Worm (Caenorhabditis elegans) whole organism, midembryonic: Measurements from ENCODE around the gene F15G9.5.

ENCODE experiments used
- T22C8.4 ChIP-seq: fragments of 200-800 bp; sonication (Bioruptor generic); IDR thresholded peaks from 2 replicates; pipeline ENCODE4 v1.3.6; 2022; ENCODE audit warnings: missing genetic modification characterization, missing compliant biosample characterization
- cog-1 ChIP-seq: sonication (generic microtip); optimal IDR thresholded peaks from 2 replicates; lab custom pipeline; 2016; ENCODE audit warnings: missing genetic modification characterization, missing compliant biosample characterization
- flt-1 ChIP-seq: fragments of 200-800 bp; sonication (Bioruptor generic); IDR thresholded peaks from 2 replicates; pipeline ENCODE4 v1.3.6; 2022; ENCODE audit warnings: missing genetic modification characterization, missing compliant biosample characterization
- klf-2 ChIP-seq: fragments of 200-800 bp; sonication (Bioruptor generic); conservative IDR thresholded peaks from 2 replicates; pipeline ENCODE4 v1.3.6; 2022; ENCODE audit warnings: missing genetic modification reagents, missing genetic modification characterization, missing compliant biosample characterization
- tab-1 ChIP-seq: fragments of 200-800 bp; sonication (Bioruptor generic); IDR thresholded peaks from 2 replicates; pipeline ENCODE4 v1.3.6; 2022; ENCODE audit warnings: missing genetic modification characterization, missing compliant biosample characterization
- ztf-29 ChIP-seq: fragments of 200-800 bp; sonication (Bioruptor generic); IDR thresholded peaks from 2 replicates; pipeline ENCODE4 v1.3.6; 2022; ENCODE audit warnings: missing genetic modification reagents, missing genetic modification characterization, missing compliant biosample characterization

DNA sequence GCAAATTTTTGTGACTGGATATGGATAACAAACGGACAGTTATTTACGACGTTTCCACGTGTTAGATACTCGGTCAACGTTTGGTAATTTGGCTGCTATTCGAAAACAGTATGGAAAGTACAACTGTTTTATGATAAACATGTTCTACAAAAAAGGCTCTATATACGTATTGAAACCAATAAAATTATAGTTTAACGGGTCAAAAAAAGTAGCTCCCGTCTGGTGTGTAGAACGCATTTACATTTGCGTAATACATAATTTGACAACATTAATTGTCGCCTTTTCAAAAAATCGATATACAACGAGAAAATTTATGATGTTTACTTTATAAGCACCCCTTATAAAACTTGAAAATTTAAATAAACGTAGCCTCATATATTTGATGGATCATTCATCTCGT lies 4.4 kb upstream of the F15G9.5 start:
- no peak for TF ChIP-seq T22C8.4 (GFP tag; lab: Robert Waterston, UW)
- no peak for TF ChIP-seq flt-1
- no peak for TF ChIP-seq klf-2 (GFP tag; lab: Robert Waterston, UW)
- TF ChIP-seq cog-1 (tag; lab: Kevin White, UChicago) = no peak
- no peak for TF ChIP-seq tab-1 (GFP tag; lab: Robert Waterston, UW)
- no peak for TF ChIP-seq ztf-29 (GFP tag; lab: Robert Waterston, UW)
